Worm (Caenorhabditis elegans) whole organism, midembryonic: Measurements from ENCODE around the gene srw-4.

ENCODE experiments used
- T22C8.4 ChIP-seq: fragments of 200-800 bp; sonication (Bioruptor generic); IDR thresholded peaks from 2 replicates; pipeline ENCODE4 v1.3.6; 2022; ENCODE audit warnings: missing genetic modification characterization, missing compliant biosample characterization
- cog-1 ChIP-seq: sonication (generic microtip); optimal IDR thresholded peaks from 2 replicates; lab custom pipeline; 2016; ENCODE audit warnings: missing genetic modification characterization, missing compliant biosample characterization
- flt-1 ChIP-seq: fragments of 200-800 bp; sonication (Bioruptor generic); IDR thresholded peaks from 2 replicates; pipeline ENCODE4 v1.3.6; 2022; ENCODE audit warnings: missing genetic modification characterization, missing compliant biosample characterization
- ztf-29 ChIP-seq: fragments of 200-800 bp; sonication (Bioruptor generic); IDR thresholded peaks from 2 replicates; pipeline ENCODE4 v1.3.6; 2022; ENCODE audit warnings: missing genetic modification reagents, missing genetic modification characterization, missing compliant biosample characterization

- no peak for TF ChIP-seq T22C8.4 (GFP tag; lab: Robert Waterston, UW)
- TF ChIP-seq flt-1, result no peak
- no peak for TF ChIP-seq ztf-29
- TF ChIP-seq cog-1 (tag; lab: Kevin White, UChicago), result no peak
Measured at ce11 chrV:2869503-2869902, 19.1 kb downstream of the srw-4 start, which contains the start of gene srh-241.
